Worm (Caenorhabditis elegans) whole organism, L4/young adult: Measurements from ENCODE around the gene T04A8.7.

Source experiments
- W03F9.2 ChIP-seq: fragments of 150-350 bp; optimal IDR thresholded peaks from 2 replicates; lab custom pipeline; 2014; ENCODE audit warnings: missing biosample characterization, missing genetic modification characterization
- dao-5 ChIP-seq: sonication (generic microtip); optimal IDR thresholded peaks from 2 replicates; lab custom pipeline; 2016; ENCODE audit warnings: missing genotype, missing genetic modification characterization, moderate library complexity, missing compliant biosample characterization
- him-1 ChIP-seq: sonication (generic microtip); optimal IDR thresholded peaks from 2 replicates; lab custom pipeline; 2016; ENCODE audit warnings: missing genotype, missing genetic modification reagents, missing genetic modification characterization, missing compliant biosample characterization

DNA sequence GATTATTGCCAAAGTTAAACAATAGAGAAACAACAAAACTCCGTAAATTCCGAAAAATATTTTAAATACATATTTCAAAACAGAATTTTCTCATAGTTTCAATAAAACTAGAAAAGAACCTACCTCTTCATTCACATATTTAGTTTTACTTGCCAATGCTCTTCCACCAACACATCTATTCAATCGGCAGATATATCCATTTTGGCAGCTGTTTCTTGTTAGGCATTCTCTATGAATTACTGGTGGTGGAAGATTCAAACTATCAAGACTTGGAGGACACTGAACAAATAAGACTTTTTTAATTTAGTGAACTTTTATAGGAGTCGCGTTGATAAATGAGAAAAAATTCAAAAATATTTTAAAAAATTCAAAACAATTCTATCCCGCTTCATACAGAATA, 47.8 kb upstream of the T04A8.7 start:
- no peak for TF ChIP-seq him-1
- TF ChIP-seq W03F9.2 (tag; lab: Kevin White, UChicago), result no peak
- TF ChIP-seq dao-5 (tag; lab: Kevin White, UChicago), result no peak
